Worm (Caenorhabditis elegans) whole organism, late embryonic: Measurements from ENCODE around the gene mdf-1.

Experiments used
- F13H6.1 ChIP-seq: sonication (generic microtip); optimal IDR thresholded peaks from 2 replicates; lab custom pipeline; 2016; ENCODE audit warnings: missing genetic modification characterization, missing compliant biosample characterization
- K02D7.2 ChIP-seq: sonication (generic microtip); optimal IDR thresholded peaks from 2 replicates; lab custom pipeline; 2017; ENCODE audit warnings: mild to moderate bottlenecking, missing genetic modification characterization, missing compliant biosample characterization
- ahr-1 ChIP-seq: sonication (generic microtip); optimal IDR thresholded peaks from 2 replicates; lab custom pipeline; 2016; ENCODE audit warnings: missing genetic modification characterization, missing compliant biosample characterization
- ceh-30 ChIP-seq: fragments of 150-350 bp; optimal IDR thresholded peaks from 2 replicates; lab custom pipeline; 2014; ENCODE audit warnings: missing biosample characterization, missing genetic modification characterization
- ceh-31 ChIP-seq: sonication (generic microtip); optimal IDR thresholded peaks from 2 replicates; lab custom pipeline; 2016; ENCODE audit warnings: missing genetic modification characterization, missing compliant biosample characterization
- ceh-34 ChIP-seq: sonication (generic microtip); optimal IDR thresholded peaks from 2 replicates; lab custom pipeline; 2016; ENCODE audit warnings: mild to moderate bottlenecking, missing genetic modification characterization, missing compliant biosample characterization
- ceh-6 ChIP-seq: fragments of 200-800 bp; sonication (Bioruptor generic); optimal IDR thresholded peaks from 2 replicates; lab custom pipeline; 2018; ENCODE audit warnings: mild to moderate bottlenecking, missing genetic modification characterization, missing compliant biosample characterization
- dmd-4 ChIP-seq: sonication (generic microtip); optimal IDR thresholded peaks from 2 replicates; lab custom pipeline; 2016; ENCODE audit warnings: borderline replicate concordance, missing genetic modification characterization, missing compliant biosample characterization
- dve-1 ChIP-seq: sonication (generic microtip); optimal IDR thresholded peaks from 2 replicates; lab custom pipeline; 2017; ENCODE audit warnings: antibody characterized with exemption, mild to moderate bottlenecking, missing genetic modification characterization, missing compliant biosample characterization
- elt-2 ChIP-seq: sonication (generic microtip); optimal IDR thresholded peaks from 2 replicates; lab custom pipeline; 2016; ENCODE audit warnings: missing genetic modification reagents, missing genetic modification characterization, missing compliant biosample characterization
- elt-4 ChIP-seq: sonication (generic microtip); optimal IDR thresholded peaks from 2 replicates; lab custom pipeline; 2016; ENCODE audit warnings: missing genetic modification characterization, missing compliant biosample characterization
- ets-4 ChIP-seq: sonication (generic microtip); optimal IDR thresholded peaks from 2 replicates; lab custom pipeline; 2016; ENCODE audit warnings: missing genetic modification characterization, missing compliant biosample characterization
- eyg-1 ChIP-seq: sonication (generic microtip); optimal IDR thresholded peaks from 2 replicates; lab custom pipeline; 2016; ENCODE audit warnings: missing genotype, missing genetic modification characterization, missing compliant biosample characterization
- fax-1 ChIP-seq: sonication (generic microtip); optimal IDR thresholded peaks from 2 replicates; lab custom pipeline; 2016; ENCODE audit warnings: missing genotype, missing genetic modification characterization, missing compliant biosample characterization
- fkh-6 ChIP-seq: sonication (generic microtip); optimal IDR thresholded peaks from 2 replicates; lab custom pipeline; 2016; ENCODE audit warnings: missing genetic modification characterization, missing compliant biosample characterization
- gmeb-2 ChIP-seq: sonication (generic microtip); optimal IDR thresholded peaks from 2 replicates; lab custom pipeline; 2016; ENCODE audit warnings: missing genetic modification characterization, inconsistent platforms, missing compliant biosample characterization
- hlh-13 ChIP-seq: fragments of 200-800 bp; sonication (Bioruptor generic); optimal IDR thresholded peaks from 2 replicates; lab custom pipeline; 2018; ENCODE audit warnings: mild to moderate bottlenecking, missing genetic modification characterization, missing compliant biosample characterization
- hlh-6 ChIP-seq: sonication (generic microtip); optimal IDR thresholded peaks from 2 replicates; lab custom pipeline; 2016; ENCODE audit warnings: missing genotype, missing genetic modification characterization, missing compliant biosample characterization
- lim-6 ChIP-seq: sonication (generic microtip); optimal IDR thresholded peaks from 2 replicates; lab custom pipeline; 2016; ENCODE audit warnings: missing genetic modification characterization, missing compliant biosample characterization
- mec-3 ChIP-seq: sonication (generic microtip); optimal IDR thresholded peaks from 2 replicates; lab custom pipeline; 2016; ENCODE audit warnings: borderline replicate concordance, missing genetic modification characterization, missing compliant biosample characterization
- nfya-1 ChIP-seq: sonication (generic microtip); optimal IDR thresholded peaks from 2 replicates; lab custom pipeline; 2017; ENCODE audit warnings: missing genetic modification characterization, mild to moderate bottlenecking, missing compliant biosample characterization, antibody characterized with exemption, moderate library complexity
- nhr-232 ChIP-seq: sonication (generic microtip); optimal IDR thresholded peaks from 2 replicates; lab custom pipeline; 2016; ENCODE audit warnings: missing genetic modification characterization, missing compliant biosample characterization
- npax-4 ChIP-seq: sonication (generic microtip); optimal IDR thresholded peaks from 2 replicates; lab custom pipeline; 2016; ENCODE audit warnings: missing genetic modification characterization, missing compliant biosample characterization
- pat-9 ChIP-seq: fragments of 200-800 bp; sonication (Bioruptor generic); optimal IDR thresholded peaks from 2 replicates; lab custom pipeline; 2018; ENCODE audit warnings: mild to moderate bottlenecking, missing genetic modification characterization, moderate library complexity, missing compliant biosample characterization
- pax-1 ChIP-seq: fragments of 150-350 bp; optimal IDR thresholded peaks from 2 replicates; lab custom pipeline; 2014; ENCODE audit warnings: missing biosample characterization, missing genetic modification characterization
- pha-2 ChIP-seq: sonication (generic microtip); optimal IDR thresholded peaks from 2 replicates; lab custom pipeline; 2017; ENCODE audit warnings: mild to moderate bottlenecking, missing genetic modification characterization, missing compliant biosample characterization
- pros-1 ChIP-seq: fragments of 150-350 bp; optimal IDR thresholded peaks from 2 replicates; lab custom pipeline; 2014; ENCODE audit warnings: missing biosample characterization, missing genetic modification reagents, missing genetic modification characterization
- ref-2 ChIP-seq: sonication (generic microtip); optimal IDR thresholded peaks from 2 replicates; lab custom pipeline; 2016; ENCODE audit warnings: missing genetic modification characterization, missing compliant biosample characterization
- sdc-2 ChIP-seq: sonication (generic microtip); optimal IDR thresholded peaks from 2 replicates; lab custom pipeline; 2016; ENCODE audit warnings: missing genotype, missing genetic modification characterization, missing compliant biosample characterization
- sox-2 ChIP-seq: fragments of 200-800 bp; sonication (Bioruptor generic); IDR thresholded peaks from 2 replicates; pipeline ENCODE4 v1.3.6; 2022; ENCODE audit warnings: missing genetic modification reagents, missing genetic modification characterization, missing compliant biosample characterization
- syd-9 ChIP-seq: sonication (generic microtip); optimal IDR thresholded peaks from 2 replicates; lab custom pipeline; 2016; ENCODE audit warnings: mild to moderate bottlenecking, missing genetic modification characterization, moderate library complexity, missing compliant biosample characterization
- tbx-2 ChIP-seq: sonication (generic microtip); optimal IDR thresholded peaks from 2 replicates; lab custom pipeline; 2016; ENCODE audit warnings: missing genetic modification characterization, missing compliant biosample characterization
- tbx-7 ChIP-seq: sonication (generic microtip); optimal IDR thresholded peaks from 2 replicates; lab custom pipeline; 2016; ENCODE audit warnings: missing genotype, missing genetic modification characterization, missing compliant biosample characterization
- unc-86 ChIP-seq: sonication (generic microtip); optimal IDR thresholded peaks from 2 replicates; lab custom pipeline; 2016; ENCODE audit warnings: missing genetic modification characterization, missing compliant biosample characterization
- zip-5 ChIP-seq: sonication (generic microtip); optimal IDR thresholded peaks from 2 replicates; lab custom pipeline; 2016; ENCODE audit warnings: missing genetic modification characterization, missing compliant biosample characterization
- ztf-16 ChIP-seq: sonication (generic microtip); optimal IDR thresholded peaks from 2 replicates; lab custom pipeline; 2017; ENCODE audit warnings: missing genetic modification characterization, missing compliant biosample characterization

Gene mdf-1

ce11 chrV:9588574-9588973 is 44.5 kb upstream of the mdf-1 start:
- no peak for TF ChIP-seq ceh-34
- TF ChIP-seq pha-2, result no peak
- no peak for TF ChIP-seq nhr-232
- no peak for TF ChIP-seq gmeb-2 (tag; lab: Kevin White, UChicago)
- TF ChIP-seq eyg-1 (tag; lab: Kevin White, UChicago), result no peak
- TF ChIP-seq mec-3 (tag; lab: Kevin White, UChicago), result no peak
- no peak for TF ChIP-seq pat-9 (tag; lab: Kevin White, UChicago)
- TF ChIP-seq tbx-2 (tag; lab: Kevin White, UChicago), result no peak
- no peak for TF ChIP-seq ztf-16
- TF ChIP-seq dmd-4, result no peak
- TF ChIP-seq elt-2, result no peak
- no peak for TF ChIP-seq elt-4 (tag; lab: Kevin White, UChicago)
- no peak for TF ChIP-seq ref-2 (tag; lab: Kevin White, UChicago)
- no peak for TF ChIP-seq dve-1 (tag; lab: Kevin White, UChicago)
- TF ChIP-seq pros-1 (tag; lab: Kevin White, UChicago), result no peak
- TF ChIP-seq F13H6.1, result no peak
- no peak for TF ChIP-seq ceh-31 (tag; lab: Kevin White, UChicago)
- no peak for TF ChIP-seq hlh-13
- TF ChIP-seq fkh-6 (tag; lab: Kevin White, UChicago), result no peak

- TF ChIP-seq unc-86 (tag; lab: Kevin White, UChicago), result no peak
- no peak for TF ChIP-seq elt-2
- TF ChIP-seq nfya-1, result no peak
- no peak for TF ChIP-seq fax-1
- no peak for TF ChIP-seq npax-4 (tag; lab: Kevin White, UChicago)
- no peak for TF ChIP-seq tbx-2 (tag; lab: Kevin White, UChicago)
- no peak for TF ChIP-seq sdc-2 (tag; lab: Kevin White, UChicago)
- TF ChIP-seq lim-6 (tag; lab: Kevin White, UChicago), result no peak
Observed at ce11 chrV:9587619-9588018, 43.6 kb upstream of the mdf-1 start.

ce11 chrV:9584263-9584662 is 40.2 kb upstream of the mdf-1 start:
- TF ChIP-seq hlh-6 (tag; lab: Kevin White, UChicago) (no peak), sdc-2 (tag; lab: Kevin White, UChicago) (no peak), dmd-4 (no peak), tbx-7 (tag; lab: Kevin White, UChicago) (no peak), hlh-13 (no peak), pax-1 (no peak), sox-2 (GFP tag; lab: Robert Waterston, UW) (no peak), ceh-6 (no peak), nhr-232 (no peak), ets-4 (tag; lab: Kevin White, UChicago) (no peak), pros-1 (tag; lab: Kevin White, UChicago) (no peak), elt-4 (tag; lab: Kevin White, UChicago) (no peak), syd-9 (no peak), dve-1 (tag; lab: Kevin White, UChicago) (no peak), ceh-30 (tag; lab: Kevin White, UChicago) (no peak), ref-2 (tag; lab: Kevin White, UChicago) (no peak)

- TF ChIP-seq sox-2 (GFP tag; lab: Robert Waterston, UW), result no peak
- TF ChIP-seq K02D7.2, result no peak
- TF ChIP-seq zip-5, result no peak
- no peak for TF ChIP-seq lim-6 (tag; lab: Kevin White, UChicago)
- no peak for TF ChIP-seq ahr-1 (tag; lab: Kevin White, UChicago)
- TF ChIP-seq, all 69 proteins: peak for 0
Observed at ce11 chrV:9583323-9583644, 39.3 kb upstream of the mdf-1 start, which contains the start of gene K09G1.1. Gene K09G1.1, plus strand, starts transcription at chrV:9583545.
